In the genomic region with DNA sequence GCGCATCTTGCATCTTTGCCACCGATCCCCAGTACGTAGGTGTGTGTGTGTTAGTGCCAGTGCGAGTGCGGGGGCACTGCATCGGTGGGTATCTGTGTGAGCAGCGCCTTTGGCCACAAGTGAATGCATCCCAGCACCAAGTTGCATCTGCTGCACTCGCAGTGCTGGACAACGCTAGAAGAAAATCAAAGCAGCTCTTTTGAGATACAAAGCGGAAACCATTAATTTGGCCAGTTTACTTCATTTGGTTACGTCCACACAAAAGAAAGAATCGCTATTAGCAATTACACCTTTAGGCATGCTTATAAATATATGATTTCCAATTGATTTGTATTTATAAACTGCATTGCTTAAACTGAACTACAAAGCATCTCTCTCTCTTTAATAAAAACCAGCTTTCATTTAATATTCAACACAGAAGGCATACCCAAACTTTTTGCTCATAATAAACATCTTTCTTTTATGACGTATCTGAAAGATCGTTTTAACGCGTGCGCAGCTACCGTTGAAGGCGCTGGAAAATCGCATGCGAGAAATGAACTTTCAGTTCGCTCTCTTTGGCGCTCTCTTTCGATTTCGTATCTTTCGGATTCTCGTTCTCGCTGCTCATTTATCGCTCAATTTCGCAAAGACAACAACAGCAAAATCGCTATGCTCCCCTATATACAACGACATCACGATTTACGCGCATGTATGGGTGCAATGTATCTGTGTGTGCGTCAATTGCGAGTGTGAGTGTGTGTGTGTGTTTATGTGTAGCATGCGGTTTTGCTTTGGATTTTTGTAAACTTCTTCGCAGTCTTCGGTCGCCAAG, we compare ENCODE assay signal across 6 fruit fly cellular contexts.
A peak's percentile ranks its signal among the peaks of the same experiment; 100 is the strongest.
TF ChIP-seq lines count a peak whose summit lies in the region.

No protein-coding gene starts in this region.

- TF ChIP-seq CTCF in whole organism, embryonic (GFP tag; optimal IDR thresholded peaks at IDR 0.05; lab: Kevin White, UChicago): no peak

TF ChIP-seq in whole organism, 6 proteins besides CTCF, POLR2A, EP300 and RAD21:
- TF ChIP-seq CG8478 (optimal IDR thresholded peaks at IDR 0.05; lab: Kevin White, UChicago): peak; percentile 28
- TF ChIP-seq Dll (optimal IDR thresholded peaks at IDR 0.05; lab: Kevin White, UChicago): no peak

TF ChIP-seq in whole organism, adult, 20 proteins besides CTCF, POLR2A, EP300 and RAD21:
- TF ChIP-seq tj (GFP tag; optimal IDR thresholded peaks at IDR 0.05; lab: Kevin White, UChicago) (peak; percentile 62), Mnt (GFP tag; optimal IDR thresholded peaks at IDR 0.05; lab: Kevin White, UChicago) (no peak)
TF ChIP-seq in whole organism, adult: peak in this region for 1.

TF ChIP-seq in whole organism, embryonic, 481 proteins besides CTCF, POLR2A, EP300 and RAD21 (continues in another document):
- no peak for TF ChIP-seq CG6854 (GFP tag; optimal IDR thresholded peaks at IDR 0.05; lab: Kevin White, UChicago)
- TF ChIP-seq CG10267 (tag; optimal IDR thresholded peaks at IDR 0.05; lab: Kevin White, UChicago): peak; percentile 17
- TF ChIP-seq CG2199 (GFP tag; IDR thresholded peaks at IDR 0.05; lab: Robert Waterston, UW): 0 out of 3 replicates have a peak, but pooled peaks have one; percentile 38
- peak; percentile 41 to 77 for TF ChIP-seq Trl (optimal IDR thresholded peaks at IDR 0.05; lab: Kevin White, UChicago)
- no peak for TF ChIP-seq Trl (GFP tag; optimal IDR thresholded peaks at IDR 0.05; lab: Kevin White, UChicago)
- peak; percentile 78 for TF ChIP-seq stwl (tag; optimal IDR thresholded peaks at IDR 0.05; lab: Kevin White, UChicago)
- TF ChIP-seq CG3163 (GFP tag; optimal IDR thresholded peaks at IDR 0.05; lab: Kevin White, UChicago): peak; percentile 80
- no peak for TF ChIP-seq psq (GFP tag; optimal IDR thresholded peaks at IDR 0.05; lab: Kevin White, UChicago)
- TF ChIP-seq CG4360 (GFP tag; IDR thresholded peaks at IDR 0.05; lab: Robert Waterston, UW): peak; percentile 60
- TF ChIP-seq NC2β (GFP tag; optimal IDR thresholded peaks at IDR 0.05; lab: Kevin White, UChicago): no peak
- no peak for TF ChIP-seq bsh (GFP tag; optimal IDR thresholded peaks at IDR 0.05; lab: Kevin White, UChicago)
- TF ChIP-seq CG15696 (tag; optimal IDR thresholded peaks at IDR 0.05; lab: Kevin White, UChicago): no peak
- peak; percentile 84 for TF ChIP-seq cg (GFP tag; optimal IDR thresholded peaks at IDR 0.05; lab: Kevin White, UChicago)
- TF ChIP-seq CG12769 (tag; optimal IDR thresholded peaks at IDR 0.05; lab: Kevin White, UChicago): peak; percentile 13
- TF ChIP-seq CG8478 (optimal IDR thresholded peaks at IDR 0.05; lab: Kevin White, UChicago): peak; percentile 16
- no peak for TF ChIP-seq CG1233 (GFP tag; optimal IDR thresholded peaks at IDR 0.05; lab: Kevin White, UChicago)
- peak; percentile 81; the same call in 3 of the 4 replicates for TF ChIP-seq chinmo (GFP tag; IDR thresholded peaks at IDR 0.05; lab: Robert Waterston, UW; ENCODE audit: partially characterized antibody)
- peak; percentile 22; the same call in 1 of the 2 replicates for TF ChIP-seq rib (GFP tag; IDR thresholded peaks at IDR 0.05; lab: Robert Waterston, UW)

TF ChIP-seq in whole organism, prepupa, 60 proteins besides CTCF, POLR2A, EP300 and RAD21 (continues in another document):
- TF ChIP-seq CG32006 (GFP tag; optimal IDR thresholded peaks at IDR 0.05; lab: Kevin White, UChicago) (peak; percentile 22), CG6808 (GFP tag; optimal IDR thresholded peaks at IDR 0.05; lab: Kevin White, UChicago) (peak; percentile 33), Sox15 (GFP tag; optimal IDR thresholded peaks at IDR 0.05; lab: Kevin White, UChicago) (no peak), topi (GFP tag; optimal IDR thresholded peaks at IDR 0.05; lab: Kevin White, UChicago) (no peak), dsx (GFP tag; optimal IDR thresholded peaks at IDR 0.05; lab: Kevin White, UChicago; ENCODE audit: poor library complexity, severe bottlenecking) (peak; percentile 47), salr (GFP tag; optimal IDR thresholded peaks at IDR 0.05; lab: Kevin White, UChicago) (peak in 1 of 2 experiments; percentile 3), CG34406 (GFP tag; optimal IDR thresholded peaks at IDR 0.05; lab: Kevin White, UChicago) (no peak), fd59A (GFP tag; optimal IDR thresholded peaks at IDR 0.05; lab: Kevin White, UChicago) (no peak), Ets21C (GFP tag; optimal IDR thresholded peaks at IDR 0.05; lab: Kevin White, UChicago) (no peak), esn (GFP tag; optimal IDR thresholded peaks at IDR 0.05; lab: Kevin White, UChicago) (no peak), Smox (GFP tag; optimal IDR thresholded peaks at IDR 0.05; lab: Kevin White, UChicago) (no peak), Eip78C (GFP tag; lab: Kevin White, UChicago) (peak; percentile 64), CG7368 (GFP tag; optimal IDR thresholded peaks at IDR 0.05; lab: Kevin White, UChicago) (no peak), ss (GFP tag; optimal IDR thresholded peaks at IDR 0.05; lab: Kevin White, UChicago) (peak in 1 of 2 experiments; percentile 23), Sox102F (GFP tag; optimal IDR thresholded peaks at IDR 0.05; lab: Kevin White, UChicago) (no peak), Blimp-1 (GFP tag; optimal IDR thresholded peaks at IDR 0.05; lab: Kevin White, UChicago) (no peak), CG6163 (GFP tag; IDR thresholded peaks at IDR 0.05; lab: Robert Waterston, UW) (0 out of 3 replicates have a peak, but pooled peaks have one; percentile 5), lz (GFP tag; optimal IDR thresholded peaks at IDR 0.05; lab: Kevin White, UChicago) (no peak), CG6854 (GFP tag; optimal IDR thresholded peaks at IDR 0.05; lab: Kevin White, UChicago) (no peak), fkh (GFP tag; optimal IDR thresholded peaks at IDR 0.05; lab: Kevin White, UChicago) (no peak)

TF ChIP-seq in whole organism, pupa, 21 proteins besides CTCF, POLR2A, EP300 and RAD21:
- TF ChIP-seq Ets98B (GFP tag; IDR thresholded peaks at IDR 0.05; lab: Robert Waterston, UW): no peak
- TF ChIP-seq CG8159 (tag; optimal IDR thresholded peaks at IDR 0.05; lab: Kevin White, UChicago): peak; percentile 10
- no peak for TF ChIP-seq CG10348 (GFP tag; IDR thresholded peaks at IDR 0.05; lab: Robert Waterston, UW)
- TF ChIP-seq CG9948 (tag; optimal IDR thresholded peaks at IDR 0.05; lab: Kevin White, UChicago): peak; percentile 15
- TF ChIP-seq fd96Ca (GFP tag; IDR thresholded peaks at IDR 0.05; lab: Robert Waterston, UW): 0 out of 3 replicates have a peak, but pooled peaks have one; percentile 6
- no peak for TF ChIP-seq D1 (tag; optimal IDR thresholded peaks at IDR 0.05; lab: Kevin White, UChicago)
- no peak for TF ChIP-seq CG13204 (GFP tag; optimal IDR thresholded peaks at IDR 0.05; lab: Kevin White, UChicago)
- no peak for TF ChIP-seq Snoo (tag; optimal IDR thresholded peaks at IDR 0.05; lab: Kevin White, UChicago)
- no peak for TF ChIP-seq Pif1B (GFP tag; optimal IDR thresholded peaks at IDR 0.05; lab: Kevin White, UChicago)
- TF ChIP-seq CG8301 (tag; optimal IDR thresholded peaks at IDR 0.05; lab: Kevin White, UChicago): peak; percentile 3
- TF ChIP-seq CG34367 (tag; optimal IDR thresholded peaks at IDR 0.05; lab: Kevin White, UChicago): no peak
- peak; percentile 33 for TF ChIP-seq CG14655 (GFP tag; optimal IDR thresholded peaks at IDR 0.05; lab: Kevin White, UChicago)
- no peak for TF ChIP-seq Pif1A (GFP tag; optimal IDR thresholded peaks at IDR 0.05; lab: Kevin White, UChicago)
- peak; percentile 19 for TF ChIP-seq CG17806 (tag; optimal IDR thresholded peaks at IDR 0.05; lab: Kevin White, UChicago)

TF ChIP-seq in whole organism, wandering third instar larva, 38 proteins besides CTCF, POLR2A, EP300 and RAD21:
- peak; percentile 41 for TF ChIP-seq Vsx2 (GFP tag; optimal IDR thresholded peaks at IDR 0.05; lab: Kevin White, UChicago; ENCODE audit: partially characterized antibody)
- peak; percentile 20 for TF ChIP-seq Dif (GFP tag; optimal IDR thresholded peaks at IDR 0.05; lab: Kevin White, UChicago; ENCODE audit: partially characterized antibody)
- TF ChIP-seq Rel (GFP tag; optimal IDR thresholded peaks at IDR 0.05; lab: Kevin White, UChicago): peak; percentile 2
- TF ChIP-seq Rel (tag; optimal IDR thresholded peaks at IDR 0.05; lab: Kevin White, UChicago): no peak
- peak; percentile 31 for TF ChIP-seq brk (GFP tag; optimal IDR thresholded peaks at IDR 0.05; lab: Kevin White, UChicago)
- peak; percentile 10 for TF ChIP-seq sage (GFP tag; optimal IDR thresholded peaks at IDR 0.05; lab: Kevin White, UChicago)
- TF ChIP-seq Hnf4 (GFP tag; optimal IDR thresholded peaks at IDR 0.05; lab: Kevin White, UChicago): no peak
